Worm (Caenorhabditis elegans) whole organism, L4 larva: Measurements from ENCODE around the gene ZK829.1.
A peak's percentile ranks its signal among the peaks of the same experiment; 100 is the strongest.

Experiments
- F26F4.8 ChIP-seq: fragments of 200-800 bp; sonication (Bioruptor generic); conservative IDR thresholded peaks from 2 replicates; pipeline ENCODE4 v1.3.6; 2022; ENCODE audit warnings: missing genetic modification characterization, missing compliant biosample characterization
- F37D6.2 ChIP-seq: sonication (generic microtip); optimal IDR thresholded peaks from 2 replicates; lab custom pipeline; 2016; ENCODE audit warnings: mild to moderate bottlenecking, missing genetic modification characterization, missing compliant biosample characterization
- F49E8.2 ChIP-seq: sonication (generic microtip); optimal IDR thresholded peaks from 2 replicates; lab custom pipeline; 2016; ENCODE audit warnings: missing compliant biosample characterization, mild to moderate bottlenecking, missing genetic modification characterization, borderline replicate concordance
- R02D3.7 ChIP-seq: fragments of 150-350 bp; sonication (generic microtip); optimal IDR thresholded peaks from 3 replicates; lab custom pipeline; 2014; ENCODE audit warnings: missing biosample characterization, missing genetic modification characterization
- T26A8.4 ChIP-seq: fragments of 200-800 bp; sonication (Bioruptor generic); IDR thresholded peaks from 2 replicates; pipeline ENCODE4 v1.3.6; 2022; ENCODE audit warnings: missing genetic modification characterization, missing compliant biosample characterization
- Y75B8A.6 ChIP-seq: fragments of 200-800 bp; sonication (Bioruptor generic); IDR thresholded peaks from 2 replicates; pipeline ENCODE4 v1.3.6; 2022; ENCODE audit warnings: missing genetic modification reagents, missing genetic modification characterization, missing compliant biosample characterization
- ZK546.5 ChIP-seq, 2 experiments: sonication (generic microtip); optimal IDR thresholded peaks; 2 replicates each; lab custom pipeline; 2017; ENCODE audit warnings: missing biosample characterization in 2 of 2, missing genetic modification characterization in 2 of 2
- aha-1 ChIP-seq: fragments of 150-350 bp; peaks from one replicate; lab custom pipeline; 2014; ENCODE audit warnings: missing biosample characterization, missing genetic modification characterization
- arid-1 ChIP-seq: fragments of 200-800 bp; sonication (Bioruptor generic); conservative IDR thresholded peaks from 2 replicates; pipeline ENCODE4 v1.3.6; 2022; ENCODE audit warnings: missing genetic modification reagents, missing genetic modification characterization, missing compliant biosample characterization
- ceh-32 ChIP-seq: sonication (generic microtip); optimal IDR thresholded peaks from 2 replicates; lab custom pipeline; 2016; ENCODE audit warnings: mild to moderate bottlenecking, missing genetic modification characterization, missing compliant biosample characterization; ENCODE audit not compliant: poor library complexity
- ceh-44 ChIP-seq: fragments of 200-800 bp; sonication (Bioruptor generic); IDR thresholded peaks from 2 replicates; pipeline ENCODE4 v1.3.6; 2022; ENCODE audit warnings: missing genetic modification reagents, missing genetic modification characterization, missing compliant biosample characterization
- ceh-62 ChIP-seq: sonication (generic microtip); optimal IDR thresholded peaks from 2 replicates; lab custom pipeline; 2017; ENCODE audit warnings: missing biosample characterization, missing genetic modification characterization
- ceh-82 ChIP-seq: sonication (generic microtip); optimal IDR thresholded peaks from 2 replicates; lab custom pipeline; 2017; ENCODE audit warnings: missing biosample characterization, missing genetic modification characterization
- ctbp-1 ChIP-seq: fragments of 200-800 bp; sonication (Bioruptor generic); IDR thresholded peaks from 2 replicates; pipeline ENCODE4 v1.3.6; 2022; ENCODE audit warnings: missing genetic modification reagents, missing genetic modification characterization, missing compliant biosample characterization
- daf-16 ChIP-seq, 3 experiments: sonication (generic microtip); optimal IDR thresholded peaks; 2 replicates each; lab custom pipeline; 2016 to 2017; ENCODE audit warnings: missing genetic modification characterization in 3 of 3, missing genetic modification reagents in 3 of 3, mild to moderate bottlenecking in 2 of 3, missing compliant biosample characterization in 2 of 3, missing biosample characterization in 1 of 3, moderate library complexity in 1 of 3
- daf-19 ChIP-seq: fragments of 200-800 bp; sonication (Bioruptor generic); conservative IDR thresholded peaks from 2 replicates; pipeline ENCODE4 v1.3.6; 2022; ENCODE audit warnings: missing genetic modification characterization, missing compliant biosample characterization
- daf-8 ChIP-seq: fragments of 200-800 bp; sonication (Bioruptor generic); IDR thresholded peaks from 2 replicates; pipeline ENCODE4 v1.3.6; 2022; ENCODE audit warnings: missing genetic modification characterization, missing compliant biosample characterization
- dmd-6 ChIP-seq: fragments of 200-800 bp; sonication (Bioruptor generic); IDR thresholded peaks from 2 replicates; pipeline ENCODE4 v1.3.6; 2022; ENCODE audit warnings: missing genetic modification reagents, missing genetic modification characterization, missing compliant biosample characterization
- dmd-8 ChIP-seq: fragments of 200-800 bp; sonication (Bioruptor generic); IDR thresholded peaks from 2 replicates; pipeline ENCODE4 v1.3.6; 2022; ENCODE audit warnings: missing genetic modification characterization, missing compliant biosample characterization
- dmd-9 ChIP-seq: fragments of 200-800 bp; sonication (Bioruptor generic); IDR thresholded peaks from 2 replicates; pipeline ENCODE4 v1.3.6; 2022; ENCODE audit warnings: missing genetic modification reagents, missing genetic modification characterization, missing compliant biosample characterization
- dve-1 ChIP-seq: sonication (generic microtip); optimal IDR thresholded peaks from 2 replicates; lab custom pipeline; 2017; ENCODE audit warnings: antibody characterized with exemption, mild to moderate bottlenecking, missing genetic modification characterization, missing compliant biosample characterization; ENCODE audit not compliant: insufficient read depth
- fos-1 ChIP-seq: fragments of 150-350 bp; optimal IDR thresholded peaks from 2 replicates; lab custom pipeline; 2014; ENCODE audit warnings: missing biosample characterization, missing genetic modification characterization
- hlh-11 ChIP-seq: fragments of 200-800 bp; sonication (Bioruptor generic); optimal IDR thresholded peaks from 2 replicates; lab custom pipeline; 2018; ENCODE audit warnings: mild to moderate bottlenecking, missing genetic modification characterization, missing compliant biosample characterization
- hlh-30 ChIP-seq: sonication (generic microtip); optimal IDR thresholded peaks from 2 replicates; lab custom pipeline; 2017; ENCODE audit warnings: antibody characterized with exemption, mild to moderate bottlenecking, missing genetic modification characterization, missing compliant biosample characterization; ENCODE audit not compliant: insufficient read depth
- jun-1 ChIP-seq: fragments of 150-350 bp; optimal IDR thresholded peaks from 2 replicates; lab custom pipeline; 2014; ENCODE audit warnings: missing biosample characterization, missing genetic modification reagents, missing genetic modification characterization
- lin-13 ChIP-seq: fragments of 150-350 bp; optimal IDR thresholded peaks from 2 replicates; lab custom pipeline; 2014; ENCODE audit warnings: missing biosample characterization, missing genetic modification reagents, missing genetic modification characterization
- lin-15B ChIP-seq: fragments of 150-350 bp; sonication (generic microtip); optimal IDR thresholded peaks from 3 replicates; lab custom pipeline; 2014; ENCODE audit warnings: missing biosample characterization, missing genetic modification characterization
- lin-38 ChIP-seq: fragments of 200-800 bp; sonication (Bioruptor generic); IDR thresholded peaks from 2 replicates; pipeline ENCODE4 v1.3.6; 2022; ENCODE audit warnings: missing genetic modification reagents, missing genetic modification characterization, missing compliant biosample characterization
- lir-3 ChIP-seq: sonication (generic microtip); optimal IDR thresholded peaks from 2 replicates; lab custom pipeline; 2016; ENCODE audit warnings: mild to moderate bottlenecking, missing genetic modification characterization, missing compliant biosample characterization
- madf-5 ChIP-seq, 2 experiments: fragments of 200-800 bp; sonication (Bioruptor generic); IDR thresholded peaks; 2 replicates each; pipeline ENCODE4 v1.3.6; 2022; ENCODE audit warnings: missing compliant biosample characterization in 2 of 2, missing genetic modification characterization in 2 of 2
- madf-9 ChIP-seq: fragments of 200-800 bp; sonication (Bioruptor generic); conservative IDR thresholded peaks from 2 replicates; pipeline ENCODE4 v1.3.6; 2022; ENCODE audit warnings: missing genetic modification reagents, missing genetic modification characterization, missing compliant biosample characterization
- mdl-1 ChIP-seq, 2 experiments: fragments of 150-350 bp in 1 of 2; sonication (generic microtip) in 1 of 2; optimal IDR thresholded peaks; 2 replicates each; lab custom pipeline; 2014 to 2017; ENCODE audit warnings: missing biosample characterization in 2 of 2, missing genetic modification characterization in 2 of 2
- mep-1 ChIP-seq: fragments of 150-350 bp; sonication (generic microtip); optimal IDR thresholded peaks from 3 replicates; lab custom pipeline; 2014; ENCODE audit warnings: missing biosample characterization, missing genetic modification characterization
- mxl-2 ChIP-seq: fragments of 200-800 bp; sonication (Bioruptor generic); conservative IDR thresholded peaks from 2 replicates; pipeline ENCODE4 v1.3.6; 2022; ENCODE audit warnings: missing genetic modification reagents, missing genetic modification characterization, missing compliant biosample characterization
- mxl-3 ChIP-seq: fragments of 200-800 bp; sonication (Bioruptor generic); optimal IDR thresholded peaks from 2 replicates; lab custom pipeline; 2018; ENCODE audit warnings: mild to moderate bottlenecking, missing genetic modification characterization, missing compliant biosample characterization
- nhr-102 ChIP-seq: sonication (generic microtip); optimal IDR thresholded peaks from 2 replicates; lab custom pipeline; 2016; ENCODE audit warnings: mild to moderate bottlenecking, missing genetic modification characterization, moderate library complexity, missing compliant biosample characterization
- nhr-111 ChIP-seq: fragments of 200-800 bp; sonication (Bioruptor generic); optimal IDR thresholded peaks from 2 replicates; lab custom pipeline; 2018; ENCODE audit warnings: mild to moderate bottlenecking, missing genetic modification characterization, missing compliant biosample characterization
- nhr-28 ChIP-seq: fragments of 150-350 bp; optimal IDR thresholded peaks from 2 replicates; lab custom pipeline; 2014; ENCODE audit warnings: missing biosample characterization, missing genetic modification characterization
- nhr-41 ChIP-seq: fragments of 200-800 bp; sonication (Bioruptor generic); IDR thresholded peaks from 2 replicates; pipeline ENCODE4 v1.3.6; 2022; ENCODE audit warnings: missing genetic modification reagents, missing genetic modification characterization, missing compliant biosample characterization
- nhr-77 ChIP-seq: fragments of 150-350 bp; optimal IDR thresholded peaks from 2 replicates; lab custom pipeline; 2014; ENCODE audit warnings: missing biosample characterization, missing genetic modification characterization
- php-3 ChIP-seq: fragments of 200-800 bp; sonication (Bioruptor generic); IDR thresholded peaks from 2 replicates; pipeline ENCODE4 v1.3.6; 2022; ENCODE audit warnings: missing genetic modification reagents, missing genetic modification characterization, missing compliant biosample characterization
- skn-1 ChIP-seq: fragments of 150-350 bp; optimal IDR thresholded peaks from 2 replicates; lab custom pipeline; 2014; ENCODE audit warnings: missing biosample characterization, missing genetic modification characterization
- spr-3 ChIP-seq: fragments of 200-800 bp; sonication (Bioruptor generic); optimal IDR thresholded peaks from 2 replicates; lab custom pipeline; 2018; ENCODE audit warnings: mild to moderate bottlenecking, missing genetic modification characterization, missing compliant biosample characterization
- tag-97 ChIP-seq: fragments of 200-800 bp; sonication (Bioruptor generic); IDR thresholded peaks from 2 replicates; pipeline ENCODE4 v1.3.6; 2022; ENCODE audit warnings: missing genetic modification characterization, missing compliant biosample characterization
- tra-1 ChIP-seq: fragments of 200-800 bp; sonication (Bioruptor generic); IDR thresholded peaks from 2 replicates; pipeline ENCODE4 v1.3.6; 2022; ENCODE audit warnings: missing genetic modification reagents, missing genetic modification characterization, missing compliant biosample characterization
- vab-7 ChIP-seq: fragments of 200-800 bp; sonication (Bioruptor generic); IDR thresholded peaks from 2 replicates; pipeline ENCODE4 v1.3.6; 2022; ENCODE audit warnings: missing genetic modification reagents, missing genetic modification characterization, missing compliant biosample characterization
- zag-1 ChIP-seq: fragments of 150-350 bp; optimal IDR thresholded peaks from 2 replicates; lab custom pipeline; 2014; ENCODE audit warnings: missing biosample characterization, missing genetic modification characterization
- zfp-3 ChIP-seq: fragments of 200-800 bp; sonication (Bioruptor generic); conservative IDR thresholded peaks from 2 replicates; pipeline ENCODE4 v1.3.6; 2022; ENCODE audit warnings: missing genetic modification reagents, missing genetic modification characterization, missing compliant biosample characterization
- zip-2 ChIP-seq: fragments of 150-350 bp; optimal IDR thresholded peaks from 2 replicates; lab custom pipeline; 2014; ENCODE audit warnings: missing biosample characterization, missing genetic modification characterization
- ztf-11 ChIP-seq: fragments of 150-350 bp; optimal IDR thresholded peaks from 2 replicates; lab custom pipeline; 2014; ENCODE audit warnings: missing biosample characterization, missing genetic modification characterization
- ztf-7 ChIP-seq: fragments of 150-350 bp; optimal IDR thresholded peaks from 2 replicates; lab custom pipeline; 2014; ENCODE audit warnings: missing biosample characterization, missing genetic modification characterization

ZK829.1 gene

DNA sequence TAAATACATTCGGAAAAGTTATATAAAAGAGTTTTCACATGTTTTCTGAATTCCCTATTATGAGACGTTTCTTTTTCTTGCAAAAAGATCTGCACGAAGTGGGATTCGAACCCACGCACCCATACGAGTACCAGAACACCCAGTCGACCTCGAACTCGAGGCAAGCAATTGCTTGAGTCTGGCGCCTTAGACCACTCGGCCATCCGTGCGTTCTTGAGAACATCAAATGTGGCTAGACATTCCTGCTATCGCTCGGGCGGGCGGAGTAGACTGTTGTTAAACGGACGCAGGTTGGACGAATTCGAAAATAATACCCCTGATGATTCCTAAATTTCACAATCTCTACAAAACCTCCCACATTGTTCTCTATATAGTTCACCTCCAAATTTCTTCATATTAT, 13.8 kb downstream of the ZK829.1 start:
- TF ChIP-seq skn-1 (tag; lab: Kevin White, UChicago) (no peak), dmd-6 (GFP tag; lab: Robert Waterston, UW) (peak; percentile 74), R02D3.7 (no peak), nhr-102 (tag; lab: Kevin White, UChicago) (peak; percentile 21), T26A8.4 (GFP tag; lab: Robert Waterston, UW) (peak; percentile 56), F49E8.2 (tag; lab: Kevin White, UChicago) (peak; percentile 34), lir-3 (no peak), daf-16 (GFP tag; optimal IDR thresholded peaks at IDR 0.05; lab: Kevin White, UChicago) (peak in 1 of 2 experiments; percentile 29), daf-16 (tag; optimal IDR thresholded peaks at IDR 0.05; lab: Kevin White, UChicago) (peak; percentile 22), nhr-28 (tag; lab: Kevin White, UChicago) (peak; percentile 40), dmd-8 (GFP tag; lab: Robert Waterston, UW) (peak; percentile 87; the same call in 1 of the 2 replicates), fos-1 (tag; lab: Kevin White, UChicago) (no peak), Y75B8A.6 (GFP tag; lab: Robert Waterston, UW) (no peak), lin-38 (GFP tag; lab: Robert Waterston, UW) (no peak; the same call in 1 of the 2 replicates), dve-1 (tag; lab: Kevin White, UChicago) (peak; percentile 31), tra-1 (GFP tag; lab: Robert Waterston, UW) (0 out of 2 replicates have a peak, but pooled peaks have one; percentile 33), ceh-62 (no peak), madf-9 (GFP tag; lab: Robert Waterston, UW) (no peak), nhr-111 (no peak), dmd-9 (GFP tag; lab: Robert Waterston, UW) (no peak), nhr-77 (tag; lab: Kevin White, UChicago) (no peak), ceh-82 (tag; lab: Kevin White, UChicago) (no peak), php-3 (GFP tag; lab: Robert Waterston, UW) (no peak; the same call in 1 of the 2 replicates), tag-97 (GFP tag; lab: Robert Waterston, UW) (no peak), nhr-41 (0 out of 2 replicates have a peak, but pooled peaks have one; percentile 38), ztf-11 (no peak), ctbp-1 (GFP tag; lab: Robert Waterston, UW) (0 out of 2 replicates have a peak, but pooled peaks have one; percentile 62), hlh-11 (tag; lab: Kevin White, UChicago) (peak; percentile 57), lin-15B (tag; lab: Kevin White, UChicago) (no peak), lin-13 (no peak), zag-1 (tag; lab: Kevin White, UChicago) (no peak), aha-1 (tag; lab: Kevin White, UChicago) (peak; percentile 96), mxl-2 (GFP tag; lab: Robert Waterston, UW) (no peak), hlh-30 (tag; lab: Kevin White, UChicago) (peak; percentile 60), zfp-3 (no peak), ztf-7 (tag; lab: Kevin White, UChicago) (peak; percentile 4), ceh-32 (tag; lab: Kevin White, UChicago) (no peak), mxl-3 (GFP tag; lab: Kevin White, UChicago) (peak; percentile 53), jun-1 (tag; lab: Kevin White, UChicago) (no peak), ceh-44 (peak; percentile 69; the same call in 1 of the 2 replicates), F37D6.2 (no peak), F26F4.8 (GFP tag; lab: Robert Waterston, UW) (peak; percentile 59; the same call in 1 of the 2 replicates), daf-8 (GFP tag; lab: Robert Waterston, UW) (no peak), mdl-1 (tag; optimal IDR thresholded peaks at IDR 0.05; lab: Kevin White, UChicago) (peak in 1 of 2 experiments; percentile 39), spr-3 (GFP tag; lab: Kevin White, UChicago) (no peak), vab-7 (GFP tag; lab: Robert Waterston, UW) (peak; percentile 64; the same call in 1 of the 2 replicates), zip-2 (tag; lab: Kevin White, UChicago) (no peak), arid-1 (peak; percentile 71), ZK546.5 (tag; optimal IDR thresholded peaks at IDR 0.05; lab: Kevin White, UChicago) (no peak), mep-1 (no peak), madf-5 (GFP tag; IDR thresholded peaks at IDR 0.05; lab: Robert Waterston, UW) (no peak), daf-19 (GFP tag; lab: Robert Waterston, UW) (no peak)
